Worm (Caenorhabditis elegans) whole organism, L1 larva: ENCODE results near the gene cah-3.

Experiments
- C34B4.2 ChIP-seq: sonication (generic microtip); optimal IDR thresholded peaks from 2 replicates; lab custom pipeline; 2017; ENCODE audit warnings: mild to moderate bottlenecking, missing genetic modification characterization, missing compliant biosample characterization
- F16B12.6 ChIP-seq: fragments of 150-350 bp; optimal IDR thresholded peaks from 2 replicates; lab custom pipeline; 2014; ENCODE audit warnings: missing biosample characterization, missing genetic modification characterization
- aha-1 ChIP-seq: fragments of 150-350 bp; optimal IDR thresholded peaks from 2 replicates; lab custom pipeline; 2014; ENCODE audit warnings: missing biosample characterization, missing genetic modification characterization
- ama-1 ChIP-seq: fragments of 150-350 bp; optimal IDR thresholded peaks from 2 replicates; lab custom pipeline; 2014
- ceh-63 ChIP-seq: fragments of 200-800 bp; sonication (Bioruptor generic); optimal IDR thresholded peaks from 2 replicates; lab custom pipeline; 2018; ENCODE audit warnings: mild to moderate bottlenecking, missing genetic modification characterization, missing compliant biosample characterization
- ceh-8 ChIP-seq: fragments of 200-800 bp; sonication (Bioruptor generic); optimal IDR thresholded peaks from 2 replicates; lab custom pipeline; 2018; ENCODE audit warnings: mild to moderate bottlenecking, missing genetic modification characterization, moderate library complexity, missing compliant biosample characterization
- ceh-88 ChIP-seq: fragments of 200-800 bp; sonication (Bioruptor generic); IDR thresholded peaks from 2 replicates; pipeline ENCODE4 v1.3.6; 2022; ENCODE audit warnings: missing genetic modification characterization, missing compliant biosample characterization
- ceh-90 ChIP-seq: sonication (generic microtip); optimal IDR thresholded peaks from 2 replicates; lab custom pipeline; 2016; ENCODE audit warnings: missing genetic modification characterization, missing compliant biosample characterization
- ces-1 ChIP-seq: fragments of 150-350 bp; optimal IDR thresholded peaks from 2 replicates; lab custom pipeline; 2014; ENCODE audit warnings: missing biosample characterization, missing genetic modification reagents, missing genetic modification characterization
- dsc-1 ChIP-seq: sonication (generic microtip); optimal IDR thresholded peaks from 2 replicates; lab custom pipeline; 2016; ENCODE audit warnings: mild to moderate bottlenecking, missing genetic modification characterization, missing compliant biosample characterization
- efl-3 ChIP-seq: fragments of 200-800 bp; sonication (Bioruptor generic); optimal IDR thresholded peaks from 2 replicates; lab custom pipeline; 2018; ENCODE audit warnings: mild to moderate bottlenecking, missing genetic modification characterization, missing compliant biosample characterization
- elt-2 ChIP-seq: sonication (generic microtip); optimal IDR thresholded peaks from 2 replicates; lab custom pipeline; 2016; ENCODE audit warnings: missing genetic modification characterization, mild to moderate bottlenecking, inconsistent platforms, missing compliant biosample characterization, missing genetic modification reagents
- elt-3 ChIP-seq, 6 experiments: fragments of 150-350 bp in 1 of 6; sonication (generic microtip); optimal IDR thresholded peaks; 2 replicates each; lab custom pipeline; 2017 to 2018; ENCODE audit warnings: missing biosample characterization in 6 of 6, missing genetic modification characterization in 6 of 6, inconsistent platforms in 1 of 6
- ets-5 ChIP-seq: fragments of 200-800 bp; sonication (Bioruptor generic); IDR thresholded peaks from 2 replicates; pipeline ENCODE4 v1.3.6; 2022; ENCODE audit warnings: missing genetic modification characterization, missing compliant biosample characterization
- fkh-10 ChIP-seq: sonication (generic microtip); optimal IDR thresholded peaks from 2 replicates; lab custom pipeline; 2017; ENCODE audit warnings: missing biosample characterization, missing genetic modification reagents, missing genetic modification characterization
- grh-1 ChIP-seq: fragments of 200-800 bp; sonication (Bioruptor generic); IDR thresholded peaks from 2 replicates; pipeline ENCODE4 v1.3.6; 2022; ENCODE audit warnings: missing genetic modification reagents, missing genetic modification characterization, missing compliant biosample characterization
- hlh-17 ChIP-seq: fragments of 200-800 bp; sonication (Bioruptor generic); optimal IDR thresholded peaks from 2 replicates; lab custom pipeline; 2018; ENCODE audit warnings: missing genetic modification characterization, mild to moderate bottlenecking, missing compliant biosample characterization, moderate library complexity, borderline replicate concordance
- hpl-2 ChIP-seq: fragments of 150-350 bp; optimal IDR thresholded peaks from 2 replicates; lab custom pipeline; 2014; ENCODE audit warnings: missing biosample characterization, missing genetic modification reagents, missing genetic modification characterization
- irx-1 ChIP-seq: sonication (generic microtip); optimal IDR thresholded peaks from 2 replicates; lab custom pipeline; 2016; ENCODE audit warnings: missing genetic modification characterization, missing compliant biosample characterization
- isw-1 ChIP-seq: fragments of 200-800 bp; sonication (Bioruptor generic); IDR thresholded peaks from 2 replicates; pipeline ENCODE4 v1.3.6; 2022; ENCODE audit warnings: missing genetic modification characterization, missing compliant biosample characterization
- lin-14 ChIP-seq: fragments of 200-800 bp; sonication (Bioruptor generic); optimal IDR thresholded peaks from 2 replicates; lab custom pipeline; 2018; ENCODE audit warnings: mild to moderate bottlenecking, missing genetic modification characterization, moderate library complexity, missing compliant biosample characterization
- mab-9 ChIP-seq: fragments of 200-800 bp; sonication (Bioruptor generic); IDR thresholded peaks from 2 replicates; pipeline ENCODE4 v1.3.6; 2022; ENCODE audit warnings: missing genetic modification reagents, missing genetic modification characterization, missing compliant biosample characterization
- nhr-11 ChIP-seq: fragments of 150-350 bp; optimal IDR thresholded peaks from 2 replicates; lab custom pipeline; 2014; ENCODE audit warnings: missing biosample characterization, missing genetic modification characterization
- nhr-12 ChIP-seq: sonication (generic microtip); optimal IDR thresholded peaks from 2 replicates; lab custom pipeline; 2017; ENCODE audit warnings: missing biosample characterization, missing genetic modification characterization
- nhr-19 ChIP-seq: fragments of 200-800 bp; sonication (Bioruptor generic); conservative IDR thresholded peaks from 2 replicates; pipeline ENCODE4 v1.3.6; 2022; ENCODE audit warnings: missing genetic modification characterization, missing compliant biosample characterization
- nhr-20 ChIP-seq: sonication (generic microtip); optimal IDR thresholded peaks from 2 replicates; lab custom pipeline; 2016; ENCODE audit warnings: mild to moderate bottlenecking, missing genetic modification characterization, missing compliant biosample characterization
- nhr-237 ChIP-seq: fragments of 150-350 bp; optimal IDR thresholded peaks from 2 replicates; lab custom pipeline; 2014; ENCODE audit warnings: missing biosample characterization, missing genetic modification characterization
- nhr-71 ChIP-seq: sonication (generic microtip); optimal IDR thresholded peaks from 2 replicates; lab custom pipeline; 2016; ENCODE audit warnings: mild to moderate bottlenecking, missing genetic modification characterization, moderate library complexity, missing compliant biosample characterization
- nhr-76 ChIP-seq: sonication (generic microtip); optimal IDR thresholded peaks from 2 replicates; lab custom pipeline; 2017; ENCODE audit warnings: missing biosample characterization, missing genetic modification characterization
- nhr-77 ChIP-seq: fragments of 150-350 bp; optimal IDR thresholded peaks from 2 replicates; lab custom pipeline; 2014; ENCODE audit warnings: missing biosample characterization, missing genetic modification characterization
- nhr-84 ChIP-seq: sonication (generic microtip); optimal IDR thresholded peaks from 2 replicates; lab custom pipeline; 2017; ENCODE audit warnings: missing biosample characterization, missing genetic modification characterization
- nhr-90 ChIP-seq: sonication (generic microtip); optimal IDR thresholded peaks from 2 replicates; lab custom pipeline; 2016; ENCODE audit warnings: mild to moderate bottlenecking, missing genetic modification characterization, missing compliant biosample characterization; ENCODE audit not compliant: poor library complexity
- rnt-1 ChIP-seq: sonication (generic microtip); optimal IDR thresholded peaks from 2 replicates; lab custom pipeline; 2016; ENCODE audit warnings: mild to moderate bottlenecking, missing genetic modification characterization, moderate library complexity, missing compliant biosample characterization
- sptf-1 ChIP-seq: fragments of 150-350 bp; optimal IDR thresholded peaks from 2 replicates; lab custom pipeline; 2014; ENCODE audit warnings: missing biosample characterization, missing genetic modification characterization
- unc-130 ChIP-seq: fragments of 150-350 bp; optimal IDR thresholded peaks from 2 replicates; lab custom pipeline; 2017; ENCODE audit warnings: missing biosample characterization, missing genetic modification characterization, inconsistent platforms
- unc-30 ChIP-seq: sonication (generic microtip); optimal IDR thresholded peaks from 2 replicates; lab custom pipeline; 2017; ENCODE audit warnings: missing biosample characterization, missing genetic modification characterization
- xbp-1 ChIP-seq: sonication (generic microtip); optimal IDR thresholded peaks from 2 replicates; lab custom pipeline; 2016; ENCODE audit warnings: missing genetic modification characterization, missing compliant biosample characterization
- zip-4 ChIP-seq: fragments of 200-800 bp; sonication (Bioruptor generic); optimal IDR thresholded peaks from 2 replicates; lab custom pipeline; 2018; ENCODE audit warnings: mild to moderate bottlenecking, missing genetic modification characterization, moderate library complexity, missing compliant biosample characterization
- ztf-11 ChIP-seq, 2 experiments: sonication (generic microtip); optimal IDR thresholded peaks; 2 replicates each; lab custom pipeline; 2016 to 2017; ENCODE audit warnings: missing genetic modification characterization in 2 of 2, missing biosample characterization in 1 of 2, missing compliant biosample characterization in 1 of 2

The cah-3 gene

ce11 chrX:16457113-16457512, 30.2 kb upstream of the cah-3 start:
- TF ChIP-seq nhr-71 (tag; lab: Kevin White, UChicago) (peak; percentile 3), rnt-1 (peak; percentile 38), nhr-90 (tag; lab: Kevin White, UChicago) (no peak), ces-1 (GFP tag; lab: Kevin White, UChicago) (no peak)

ce11 chrX:16461319-16461718, 26.0 kb upstream of the cah-3 start:
- TF ChIP-seq nhr-77 (tag; lab: Kevin White, UChicago) (no peak), ceh-63 (GFP tag; lab: Kevin White, UChicago) (no peak), ztf-11 (tag; optimal IDR thresholded peaks at IDR 0.05; lab: Kevin White, UChicago) (no peak), C34B4.2 (tag; lab: Kevin White, UChicago) (no peak), xbp-1 (no peak), nhr-90 (tag; lab: Kevin White, UChicago) (no peak), ets-5 (GFP tag; lab: Robert Waterston, UW) (no peak), nhr-11 (tag; lab: Kevin White, UChicago) (no peak), nhr-84 (no peak)
- TF ChIP-seq, all 84 proteins: peak for 0

ce11 chrX:16466157-16466556, 21.1 kb upstream of the cah-3 start:
- TF ChIP-seq isw-1 (GFP tag; lab: Robert Waterston, UW) (no peak), C34B4.2 (tag; lab: Kevin White, UChicago) (no peak), elt-2 (tag; lab: Kevin White, UChicago) (no peak), mab-9 (no peak), hpl-2 (no peak), elt-3 (tag; optimal IDR thresholded peaks at IDR 0.05; lab: Kevin White, UChicago) (no peak), nhr-12 (tag; lab: Kevin White, UChicago) (no peak), nhr-19 (GFP tag; lab: Robert Waterston, UW) (no peak), ceh-88 (GFP tag; lab: Robert Waterston, UW) (no peak), fkh-10 (no peak), unc-30 (tag; lab: Kevin White, UChicago) (no peak), ama-1 (lab: Kevin White, UChicago) (no peak), lin-14 (GFP tag; lab: Kevin White, UChicago) (no peak), zip-4 (GFP tag; lab: Kevin White, UChicago) (no peak), ceh-90 (tag; lab: Kevin White, UChicago) (no peak), F16B12.6 (tag; lab: Kevin White, UChicago) (no peak), nhr-76 (no peak), aha-1 (tag; lab: Kevin White, UChicago) (no peak), ceh-63 (GFP tag; lab: Kevin White, UChicago) (no peak), nhr-20 (no peak)

DNA sequence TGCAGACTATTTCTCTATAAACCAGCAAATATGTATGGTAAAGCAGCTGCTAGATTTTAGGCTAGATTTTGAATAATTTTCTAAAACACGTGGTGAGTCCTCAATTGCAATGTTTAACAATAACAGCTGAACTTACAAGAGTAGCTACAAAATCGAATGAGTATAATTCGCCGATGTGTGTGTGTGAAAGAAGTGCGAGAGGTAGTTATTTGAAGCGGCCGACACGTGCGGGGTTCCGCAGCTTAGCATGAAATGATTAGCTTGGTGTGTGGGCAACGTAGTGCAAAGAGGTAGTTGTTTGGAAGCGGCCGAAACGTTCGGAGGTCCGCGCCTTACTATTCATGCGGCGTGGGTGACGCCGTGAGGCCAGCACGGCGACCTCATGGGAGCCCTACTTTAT, 18.4 kb upstream of the cah-3 start:
- TF ChIP-seq elt-2 (tag; lab: Kevin White, UChicago): no peak
- no peak for TF ChIP-seq dsc-1 (tag; lab: Kevin White, UChicago)
- TF ChIP-seq efl-3 (GFP tag; lab: Kevin White, UChicago): no peak
- TF ChIP-seq grh-1 (GFP tag; lab: Robert Waterston, UW): no peak
- no peak for TF ChIP-seq unc-30 (tag; lab: Kevin White, UChicago)
- no peak for TF ChIP-seq ceh-8 (GFP tag; lab: Kevin White, UChicago)
- TF ChIP-seq C34B4.2 (tag; lab: Kevin White, UChicago): no peak
- TF ChIP-seq nhr-90 (tag; lab: Kevin White, UChicago): no peak
- no peak for TF ChIP-seq hlh-17
- no peak for TF ChIP-seq sptf-1 (tag; lab: Kevin White, UChicago)
- TF ChIP-seq rnt-1: no peak
- TF ChIP-seq nhr-237: no peak
- TF ChIP-seq irx-1 (tag; lab: Kevin White, UChicago): no peak
- TF ChIP-seq unc-130: no peak
